Worm (Caenorhabditis elegans) whole organism, L3 larva: Measurements from ENCODE around the gene heri-1.

Experiments used
- nhr-12 ChIP-seq: fragments of 150-350 bp; optimal IDR thresholded peaks from 2 replicates; lab custom pipeline; 2014; ENCODE audit warnings: missing biosample characterization, missing genetic modification characterization
- sea-2 ChIP-seq: fragments of 150-350 bp; sonication (generic microtip); optimal IDR thresholded peaks from 4 replicates; lab custom pipeline; 2014; ENCODE audit warnings: missing biosample characterization, missing genetic modification reagents, missing genetic modification characterization

- no peak for TF ChIP-seq nhr-12 (tag; lab: Kevin White, UChicago)
- TF ChIP-seq sea-2 (GFP tag; lab: Kevin White, UChicago) = no peak
Observed at ce11 chrII:6115283-6115682, 2.3 kb upstream of the heri-1 start.
